Fruit fly (Drosophila melanogaster) whole organism, prepupa: Measurements from ENCODE around the gene orion.

Source experiments
- CG10631 ChIP-seq: fragments of 200-800 bp; sonication (Bioruptor generic); optimal IDR thresholded peaks from 2 replicates; lab custom pipeline; 2016; ENCODE audit warnings: missing biosample characterization, missing genetic modification characterization
- CG10669 ChIP-seq: fragments of 200-800 bp; sonication (Bioruptor generic); optimal IDR thresholded peaks from 3 replicates; lab custom pipeline; 2018; ENCODE audit warnings: missing biosample characterization, mild to moderate bottlenecking, missing genetic modification characterization, moderate library complexity
- CG11762 ChIP-seq: fragments of 200-800 bp; sonication (Bioruptor generic); optimal IDR thresholded peaks from 3 replicates; lab custom pipeline; 2016; ENCODE audit warnings: missing biosample characterization, missing genetic modification characterization; ENCODE audit not compliant: insufficient read depth
- CG11902 ChIP-seq: fragments of 200-800 bp; sonication (Bioruptor generic); optimal IDR thresholded peaks from 3 replicates; lab custom pipeline; 2016; ENCODE audit warnings: missing biosample characterization, missing genetic modification characterization
- CG1621 ChIP-seq: fragments of 200-800 bp; sonication (Bioruptor generic); optimal IDR thresholded peaks from 3 replicates; lab custom pipeline; 2018; ENCODE audit warnings: missing biosample characterization, mild to moderate bottlenecking, missing genetic modification characterization
- CG16779 ChIP-seq: fragments of 200-800 bp; sonication (Bioruptor generic); optimal IDR thresholded peaks from 3 replicates; lab custom pipeline; 2017; ENCODE audit warnings: missing biosample characterization, mild to moderate bottlenecking, missing genetic modification characterization
- CG3032 ChIP-seq: fragments of 200-800 bp; optimal IDR thresholded peaks from 2 replicates; lab custom pipeline; 2019; ENCODE audit warnings: missing biosample characterization, mild to moderate bottlenecking, missing genetic modification characterization, moderate library complexity
- CG31627 ChIP-seq: fragments of 200-800 bp; sonication (Bioruptor generic); optimal IDR thresholded peaks from 3 replicates; lab custom pipeline; 2016; ENCODE audit warnings: missing biosample characterization, missing genetic modification characterization
- CG3919 ChIP-seq: fragments of 200-800 bp; sonication (Bioruptor generic); optimal IDR thresholded peaks from 3 replicates; lab custom pipeline; 2016; ENCODE audit warnings: missing biosample characterization, missing genetic modification characterization
- CG4318 ChIP-seq: fragments of 200-800 bp; sonication (Bioruptor generic); optimal IDR thresholded peaks from 3 replicates; lab custom pipeline; 2017; ENCODE audit warnings: missing biosample characterization, mild to moderate bottlenecking, missing genetic modification characterization
- CG6163 ChIP-seq: fragments of 200-800 bp; sonication (Bioruptor generic); IDR thresholded peaks from 3 replicates; pipeline ENCODE4 v1.3.6; 2022; ENCODE audit warnings: missing biosample characterization, missing genetic modification characterization
- CG6276 ChIP-seq: fragments of 200-800 bp; sonication (Bioruptor generic); optimal IDR thresholded peaks from 2 replicates; lab custom pipeline; 2017; ENCODE audit warnings: missing biosample characterization, mild to moderate bottlenecking, missing genetic modification characterization
- CG6808 ChIP-seq: fragments of 200-800 bp; sonication (Bioruptor generic); optimal IDR thresholded peaks from 3 replicates; lab custom pipeline; 2017; ENCODE audit warnings: missing biosample characterization, missing genetic modification characterization, mild to moderate bottlenecking, moderate library complexity, missing genetic modification reagents
- CG6854 ChIP-seq: fragments of 200-800 bp; sonication (Bioruptor generic); optimal IDR thresholded peaks from 2 replicates; lab custom pipeline; 2017; ENCODE audit warnings: missing biosample characterization, mild to moderate bottlenecking, missing genetic modification characterization
- CG7368 ChIP-seq: fragments of 200-800 bp; sonication (Bioruptor generic); optimal IDR thresholded peaks from 3 replicates; lab custom pipeline; 2016; ENCODE audit warnings: missing biosample characterization, missing genetic modification characterization
- CG8119 ChIP-seq: fragments of 200-800 bp; sonication (Bioruptor generic); IDR thresholded peaks from 3 replicates; pipeline ENCODE4 v1.3.6; 2022; ENCODE audit warnings: missing biosample characterization, missing genetic modification characterization
- CG8319 ChIP-seq: fragments of 200-800 bp; sonication (Bioruptor generic); optimal IDR thresholded peaks from 3 replicates; lab custom pipeline; 2016; ENCODE audit warnings: missing biosample characterization, missing genetic modification characterization
- CG8632 ChIP-seq: fragments of 200-800 bp; sonication (Bioruptor generic); optimal IDR thresholded peaks from 3 replicates; lab custom pipeline; 2016; ENCODE audit warnings: missing biosample characterization, missing genetic modification characterization
- CG9139 ChIP-seq: fragments of 200-800 bp; sonication (Bioruptor generic); optimal IDR thresholded peaks from 3 replicates; lab custom pipeline; 2017; ENCODE audit warnings: missing biosample characterization, mild to moderate bottlenecking, missing genetic modification characterization
- Eip78C ChIP-seq: fragments of 200-800 bp; sonication (Bioruptor generic); peaks from one replicate; lab custom pipeline; 2016; ENCODE audit warnings: missing biosample characterization, missing genetic modification characterization
- Eip93F ChIP-seq: fragments of 200-800 bp; sonication (Bioruptor generic); optimal IDR thresholded peaks from 2 replicates; lab custom pipeline; 2016; ENCODE audit warnings: missing biosample characterization, mild to moderate bottlenecking, missing genetic modification characterization
- Ets21C ChIP-seq: fragments of 200-800 bp; sonication (Bioruptor generic); optimal IDR thresholded peaks from 3 replicates; lab custom pipeline; 2016; ENCODE audit warnings: missing biosample characterization, missing genetic modification characterization
- Ets96B ChIP-seq: fragments of 200-800 bp; optimal IDR thresholded peaks from 2 replicates; lab custom pipeline; 2019; ENCODE audit warnings: missing biosample characterization, mild to moderate bottlenecking, missing genetic modification characterization, moderate library complexity
- Hr38 ChIP-seq: sonication (Bioruptor generic); optimal IDR thresholded peaks from 2 replicates; lab custom pipeline; 2016; ENCODE audit warnings: missing biosample characterization, missing genetic modification characterization
- Hr39 ChIP-seq: fragments of 200-800 bp; sonication (Bioruptor generic); optimal IDR thresholded peaks from 2 replicates; lab custom pipeline; 2016; ENCODE audit warnings: missing biosample characterization, missing genetic modification characterization
- Hr4 ChIP-seq: fragments of 200-800 bp; sonication (Bioruptor generic); optimal IDR thresholded peaks from 3 replicates; lab custom pipeline; 2016; ENCODE audit warnings: missing biosample characterization, missing genetic modification characterization
- Lpt ChIP-seq: fragments of 200-800 bp; sonication (Bioruptor generic); optimal IDR thresholded peaks from 3 replicates; lab custom pipeline; 2016; ENCODE audit warnings: missing biosample characterization, missing genetic modification characterization
- Met ChIP-seq: fragments of 200-800 bp; sonication (Bioruptor generic); optimal IDR thresholded peaks from 3 replicates; lab custom pipeline; 2016; ENCODE audit warnings: missing biosample characterization, missing genetic modification characterization
- OdsH ChIP-seq: fragments of 200-800 bp; sonication (Bioruptor generic); optimal IDR thresholded peaks from 3 replicates; lab custom pipeline; 2016; ENCODE audit warnings: missing biosample characterization, missing genetic modification characterization
- Sox102F ChIP-seq: fragments of 200-800 bp; sonication (Bioruptor generic); optimal IDR thresholded peaks from 2 replicates; lab custom pipeline; 2016; ENCODE audit warnings: missing biosample characterization, mild to moderate bottlenecking, missing genetic modification characterization
- Sox14 ChIP-seq: fragments of 200-800 bp; sonication (Bioruptor generic); optimal IDR thresholded peaks from 3 replicates; lab custom pipeline; 2016; ENCODE audit warnings: missing biosample characterization, missing genetic modification characterization
- Sox15 ChIP-seq: fragments of 200-800 bp; sonication (Bioruptor generic); optimal IDR thresholded peaks from 3 replicates; lab custom pipeline; 2016; ENCODE audit warnings: missing biosample characterization, missing genetic modification characterization
- achi ChIP-seq: fragments of 200-800 bp; sonication (Bioruptor generic); optimal IDR thresholded peaks from 3 replicates; lab custom pipeline; 2016; ENCODE audit warnings: missing biosample characterization, missing genetic modification characterization
- acj6 ChIP-seq: fragments of 200-800 bp; sonication (Bioruptor generic); optimal IDR thresholded peaks from 3 replicates; lab custom pipeline; 2016; ENCODE audit warnings: missing biosample characterization, missing genetic modification characterization
- cyc ChIP-seq: fragments of 200-800 bp; sonication (Bioruptor generic); optimal IDR thresholded peaks from 3 replicates; lab custom pipeline; 2016; ENCODE audit warnings: missing biosample characterization, missing genetic modification characterization
- dac ChIP-seq: fragments of 200-800 bp; sonication (Bioruptor generic); optimal IDR thresholded peaks from 2 replicates; lab custom pipeline; 2017; ENCODE audit warnings: missing biosample characterization, mild to moderate bottlenecking, missing genetic modification characterization
- dsx ChIP-seq: fragments of 200-800 bp; optimal IDR thresholded peaks from 3 replicates; lab custom pipeline; 2019; ENCODE audit warnings: missing biosample characterization, mild to moderate bottlenecking, missing genetic modification characterization, moderate library complexity; ENCODE audit not compliant: poor library complexity, severe bottlenecking
- eg ChIP-seq: fragments of 200-800 bp; sonication (Bioruptor generic); IDR thresholded peaks from 3 replicates; pipeline ENCODE4 v1.3.6; 2022; ENCODE audit warnings: missing biosample characterization, missing genetic modification characterization
- esn ChIP-seq: fragments of 200-800 bp; sonication (Bioruptor generic); optimal IDR thresholded peaks from 2 replicates; lab custom pipeline; 2016; ENCODE audit warnings: missing biosample characterization, mild to moderate bottlenecking, missing genetic modification characterization, moderate library complexity
- fd59A ChIP-seq: fragments of 200-800 bp; sonication (Bioruptor generic); optimal IDR thresholded peaks from 2 replicates; lab custom pipeline; 2017; ENCODE audit warnings: missing biosample characterization, mild to moderate bottlenecking, missing genetic modification characterization, missing genetic modification reagents
- fd85E ChIP-seq: fragments of 200-800 bp; sonication (Bioruptor generic); optimal IDR thresholded peaks from 3 replicates; lab custom pipeline; 2016; ENCODE audit warnings: missing biosample characterization, missing genetic modification characterization
- fkh ChIP-seq: fragments of 200-800 bp; sonication (Bioruptor generic); optimal IDR thresholded peaks from 3 replicates; lab custom pipeline; 2017; ENCODE audit warnings: missing biosample characterization, mild to moderate bottlenecking, missing genetic modification characterization, moderate library complexity
- lz ChIP-seq: fragments of 200-800 bp; sonication (Bioruptor generic); optimal IDR thresholded peaks from 3 replicates; lab custom pipeline; 2016; ENCODE audit warnings: missing biosample characterization, missing genetic modification characterization
- pdm3 ChIP-seq: fragments of 200-800 bp; sonication (Bioruptor generic); optimal IDR thresholded peaks from 3 replicates; lab custom pipeline; 2016; ENCODE audit warnings: missing biosample characterization, missing genetic modification characterization
- spab ChIP-seq: fragments of 200-800 bp; sonication (Bioruptor generic); optimal IDR thresholded peaks from 2 replicates; lab custom pipeline; 2017; ENCODE audit warnings: missing biosample characterization, mild to moderate bottlenecking, missing genetic modification characterization, missing genetic modification reagents
- ss ChIP-seq, 2 experiments: fragments of 200-800 bp; sonication (Bioruptor generic); optimal IDR thresholded peaks; 2 replicates in 1 of 2; 3 replicates in 1 of 2; lab custom pipeline; 2017 to 2018; ENCODE audit warnings: mild to moderate bottlenecking in 2 of 2, missing biosample characterization in 2 of 2, missing genetic modification characterization in 2 of 2, moderate library complexity in 1 of 2
- svp ChIP-seq: fragments of 200-800 bp; sonication (Bioruptor generic); peaks from one replicate; lab custom pipeline; 2016; ENCODE audit warnings: missing biosample characterization, missing genetic modification characterization
- topi ChIP-seq: fragments of 200-800 bp; sonication (Bioruptor generic); optimal IDR thresholded peaks from 3 replicates; lab custom pipeline; 2016; ENCODE audit warnings: missing biosample characterization, missing genetic modification characterization
- vri ChIP-seq: fragments of 200-800 bp; sonication (Bioruptor generic); optimal IDR thresholded peaks from 3 replicates; lab custom pipeline; 2016; ENCODE audit warnings: missing biosample characterization, mild to moderate bottlenecking, missing genetic modification characterization

The orion gene

DNA sequence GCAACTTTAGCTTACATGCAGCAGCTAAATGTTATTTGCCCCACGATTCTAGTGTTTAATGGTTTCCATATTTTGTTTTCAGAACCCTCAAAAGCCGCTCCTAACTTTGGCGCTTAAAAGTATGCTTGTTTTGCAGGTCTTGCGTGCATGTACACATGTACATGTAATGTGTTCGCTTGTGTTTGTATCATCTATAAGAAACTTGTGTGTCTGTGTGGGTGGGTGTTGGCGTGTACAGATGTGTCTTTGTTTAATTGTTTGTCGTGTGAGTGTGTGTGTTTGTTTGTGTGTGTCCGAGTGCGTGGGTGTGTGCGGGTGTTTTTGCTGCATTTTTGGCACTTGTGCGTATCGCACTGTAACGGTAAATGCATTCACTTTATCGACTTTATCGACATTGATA lies 23.6 kb downstream of the orion start:
- TF ChIP-seq Sox14 (GFP tag; lab: Kevin White, UChicago) = peak; percentile 30
- TF ChIP-seq OdsH (GFP tag; lab: Kevin White, UChicago) = no peak
- peak; percentile 10 for TF ChIP-seq dsx (GFP tag; lab: Kevin White, UChicago)

DNA sequence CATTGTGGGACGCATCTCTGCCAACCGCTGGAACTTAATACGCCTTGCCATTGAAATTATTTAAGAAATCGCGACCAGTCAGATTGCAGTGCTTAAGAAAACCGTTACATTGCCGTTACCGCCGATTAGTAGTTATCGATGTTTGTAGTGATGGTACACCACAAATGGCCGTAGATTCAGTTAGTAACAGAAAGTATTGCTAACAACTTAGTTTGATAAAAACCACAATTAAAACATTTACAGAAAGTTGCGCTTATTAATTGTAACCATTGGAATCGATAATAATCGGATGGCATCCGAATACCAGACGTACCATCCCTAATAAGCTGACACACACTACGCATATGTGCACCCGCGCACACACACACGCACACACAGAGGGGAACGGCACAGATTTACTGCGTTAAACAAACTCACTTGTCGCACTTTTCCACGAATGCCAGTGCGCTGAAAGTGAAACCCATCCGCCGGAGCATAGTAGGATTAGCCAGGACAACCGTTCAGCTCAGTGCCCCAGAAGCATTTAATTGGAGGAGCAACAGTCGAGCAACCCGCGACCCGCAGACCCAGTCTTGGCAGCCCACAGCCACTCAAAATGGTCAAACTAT lies 26.5 kb downstream of the orion start, which contains the start of the genes hdm and Ykt6:
TSS of gene hdm (minus strand) at position 51 of the 608 bp plus-strand sequence.
TSS of gene Ykt6 (plus strand) at position 329 of the 608 bp plus-strand sequence.
- TF ChIP-seq lz (GFP tag; lab: Kevin White, UChicago) = peak; percentile 80
- TF ChIP-seq OdsH (GFP tag; lab: Kevin White, UChicago) = no peak
- peak; percentile 77 for TF ChIP-seq fkh (GFP tag; lab: Kevin White, UChicago)
- no peak for TF ChIP-seq CG6808 (GFP tag; lab: Kevin White, UChicago)
- TF ChIP-seq dsx (GFP tag; lab: Kevin White, UChicago) = peak; percentile 25
- peak; percentile 28 for TF ChIP-seq fd59A
- TF ChIP-seq Hr4 (GFP tag; lab: Kevin White, UChicago) = no peak
- no peak for TF ChIP-seq CG16779 (tag; lab: Kevin White, UChicago)
- no peak; the same call in 2 of the 3 replicates for TF ChIP-seq eg (GFP tag; lab: Robert Waterston, UW)
- peak; percentile 27 for TF ChIP-seq Lpt (GFP tag; lab: Kevin White, UChicago)
- no peak for TF ChIP-seq Eip93F (GFP tag; lab: Kevin White, UChicago)
- TF ChIP-seq CG7368 (GFP tag; lab: Kevin White, UChicago) = peak; percentile 70
- TF ChIP-seq dac = no peak
- no peak for TF ChIP-seq ss (GFP tag; optimal IDR thresholded peaks at IDR 0.05; lab: Kevin White, UChicago)
- peak; percentile 81 for TF ChIP-seq CG10631 (GFP tag; lab: Kevin White, UChicago)
- TF ChIP-seq Eip78C (GFP tag; lab: Kevin White, UChicago) = peak; percentile 82
- TF ChIP-seq CG4318 (GFP tag; lab: Kevin White, UChicago) = no peak
- peak; percentile 55 for TF ChIP-seq Sox15 (GFP tag; lab: Kevin White, UChicago)
- no peak for TF ChIP-seq pdm3 (GFP tag; lab: Kevin White, UChicago)
- TF ChIP-seq Sox102F (GFP tag; lab: Kevin White, UChicago) = no peak
- TF ChIP-seq achi (GFP tag; lab: Kevin White, UChicago) = peak; percentile 74
- TF ChIP-seq spab = no peak
- TF ChIP-seq CG11902 (GFP tag; lab: Kevin White, UChicago) = peak; percentile 27
- peak; percentile 35 for TF ChIP-seq CG11762
- TF ChIP-seq acj6 (GFP tag; lab: Kevin White, UChicago) = peak; percentile 71
- no peak for TF ChIP-seq Hr39 (GFP tag; lab: Kevin White, UChicago)
- no peak for TF ChIP-seq CG6854
- TF ChIP-seq fd85E = no peak
- peak; percentile 64 for TF ChIP-seq CG3032 (tag; lab: Kevin White, UChicago)
- TF ChIP-seq Ets96B (tag; lab: Kevin White, UChicago) = peak; percentile 62
- peak; percentile 78 for TF ChIP-seq topi (GFP tag; lab: Kevin White, UChicago)
- peak; percentile 65 for TF ChIP-seq Ets21C
- no peak for TF ChIP-seq CG8632 (GFP tag; lab: Kevin White, UChicago)
- TF ChIP-seq CG9139 (GFP tag; lab: Kevin White, UChicago) = no peak
- no peak for TF ChIP-seq CG6276
- TF ChIP-seq svp (GFP tag; lab: Kevin White, UChicago) = peak; percentile 85
- TF ChIP-seq CG8319 (GFP tag; lab: Kevin White, UChicago) = peak; percentile 45
- TF ChIP-seq Hr38 (GFP tag; lab: Kevin White, UChicago) = peak; percentile 23
- peak; percentile 81 for TF ChIP-seq cyc (GFP tag; lab: Kevin White, UChicago)
- peak; percentile 57 for TF ChIP-seq CG1621 (tag; lab: Kevin White, UChicago)
- TF ChIP-seq CG8119 (GFP tag; lab: Robert Waterston, UW) = no peak
- TF ChIP-seq CG10669 (GFP tag; lab: Kevin White, UChicago) = no peak
- TF ChIP-seq esn (GFP tag; lab: Kevin White, UChicago) = peak; percentile 80
- TF ChIP-seq vri (GFP tag; lab: Kevin White, UChicago) = no peak
- no peak for TF ChIP-seq CG3919 (GFP tag; lab: Kevin White, UChicago)
- no peak; the same call in 1 of the 3 replicates for TF ChIP-seq CG6163
- TF ChIP-seq CG31627 (GFP tag; lab: Kevin White, UChicago) = peak; percentile 79
- TF ChIP-seq Met (GFP tag; lab: Kevin White, UChicago) = no peak
